Fruit fly (Drosophila melanogaster) whole organism, embryonic: ENCODE data around the gene chrb.
A peak's percentile ranks its signal among the peaks of the same experiment; 100 is the strongest.

Experiments used
- ATbp ChIP-seq: fragments of 200-800 bp; sonication (Bioruptor generic); optimal IDR thresholded peaks from 2 replicates; lab custom pipeline; 2017; ENCODE audit warnings: missing biosample characterization, mild to moderate bottlenecking, missing genetic modification characterization, missing genetic modification reagents
- CG10274 ChIP-seq: fragments of 200-800 bp; sonication (Bioruptor generic); optimal IDR thresholded peaks from 3 replicates; lab custom pipeline; 2017; ENCODE audit warnings: missing biosample characterization, mild to moderate bottlenecking, missing genetic modification characterization
- CG10366 ChIP-seq: fragments of 200-800 bp; sonication (Bioruptor generic); IDR thresholded peaks from 2 replicates; pipeline ENCODE4 v1.3.6; 2022; ENCODE audit warnings: missing biosample characterization, missing genetic modification characterization
- CG10431 ChIP-seq: fragments of 200-800 bp; sonication (Bioruptor generic); optimal IDR thresholded peaks from 3 replicates; lab custom pipeline; 2018; ENCODE audit warnings: missing biosample characterization, mild to moderate bottlenecking, missing genetic modification characterization
- CG10959 ChIP-seq: fragments of 200-800 bp; sonication (Bioruptor generic); IDR thresholded peaks from 2 replicates; pipeline ENCODE4 v1.3.6; 2022; ENCODE audit warnings: missing biosample characterization, missing genetic modification characterization
- CG15514 ChIP-seq: fragments of 200-800 bp; sonication (Bioruptor generic); optimal IDR thresholded peaks from 3 replicates; lab custom pipeline; 2017; ENCODE audit warnings: missing biosample characterization, missing genetic modification characterization, mild to moderate bottlenecking, moderate library complexity, missing genetic modification reagents
- CG1832 ChIP-seq: fragments of 200-800 bp; sonication (Bioruptor generic); optimal IDR thresholded peaks from 2 replicates; lab custom pipeline; 2017; ENCODE audit warnings: missing biosample characterization, mild to moderate bottlenecking, missing genetic modification characterization, inconsistent platforms
- CG2678 ChIP-seq: fragments of 200-800 bp; sonication (Bioruptor generic); optimal IDR thresholded peaks from 3 replicates; lab custom pipeline; 2019; ENCODE audit warnings: missing biosample characterization, mild to moderate bottlenecking, missing genetic modification characterization, moderate library complexity
- CG33213 ChIP-seq: fragments of 200-800 bp; sonication (Bioruptor generic); optimal IDR thresholded peaks from 3 replicates; lab custom pipeline; 2016; ENCODE audit warnings: missing biosample characterization, missing genetic modification characterization
- CG34224 ChIP-seq: fragments of 200-800 bp; sonication (Bioruptor generic); IDR thresholded peaks from 3 replicates; pipeline ENCODE4 v1.3.6; 2022; ENCODE audit warnings: missing biosample characterization, missing genetic modification characterization; ENCODE audit not compliant: partially characterized antibody
- CG34376 ChIP-seq: fragments of 200-800 bp; sonication (Bioruptor generic); optimal IDR thresholded peaks from 2 replicates; lab custom pipeline; 2018; ENCODE audit warnings: missing biosample characterization, mild to moderate bottlenecking, missing genetic modification characterization
- CG4282 ChIP-seq: fragments of 200-800 bp; sonication (Bioruptor generic); optimal IDR thresholded peaks from 2 replicates; lab custom pipeline; 2016; ENCODE audit warnings: missing biosample characterization, missing genetic modification characterization
- CG4404 ChIP-seq: fragments of 200-800 bp; sonication (Bioruptor generic); IDR thresholded peaks from 2 replicates; pipeline ENCODE4 v1.3.6; 2022; ENCODE audit warnings: missing biosample characterization, missing genetic modification characterization
- CG6175 ChIP-seq: fragments of 200-800 bp; sonication (Bioruptor generic); IDR thresholded peaks from 3 replicates; pipeline ENCODE4 v1.3.6; 2022; ENCODE audit warnings: missing biosample characterization, missing genetic modification characterization
- CG7271 ChIP-seq: fragments of 200-800 bp; sonication (Bioruptor generic); optimal IDR thresholded peaks from 2 replicates; lab custom pipeline; 2018; ENCODE audit warnings: missing biosample characterization, mild to moderate bottlenecking, missing genetic modification characterization, moderate library complexity
- CG7556 ChIP-seq: fragments of 200-800 bp; sonication (Bioruptor generic); optimal IDR thresholded peaks from 2 replicates; lab custom pipeline; 2017; ENCODE audit warnings: missing biosample characterization, mild to moderate bottlenecking, missing genetic modification characterization
- CG9817 ChIP-seq: fragments of 200-800 bp; sonication (Bioruptor generic); optimal IDR thresholded peaks from 2 replicates; lab custom pipeline; 2018; ENCODE audit warnings: missing biosample characterization, mild to moderate bottlenecking, missing genetic modification characterization, moderate library complexity
- CHES-1-like ChIP-seq: fragments of 200-800 bp; sonication (Bioruptor generic); optimal IDR thresholded peaks from 2 replicates; lab custom pipeline; 2016; ENCODE audit warnings: missing biosample characterization, missing genetic modification characterization
- CoRest ChIP-seq: fragments of 200-800 bp; sonication (Bioruptor generic); optimal IDR thresholded peaks from 3 replicates; lab custom pipeline; 2018; ENCODE audit warnings: missing biosample characterization, mild to moderate bottlenecking, missing genetic modification characterization, moderate library complexity
- Deaf1 ChIP-seq: fragments of 200-800 bp; optimal IDR thresholded peaks from 3 replicates; lab custom pipeline; 2019; ENCODE audit warnings: missing biosample characterization, mild to moderate bottlenecking, missing genetic modification characterization, moderate library complexity
- Dek ChIP-seq: fragments of 200-800 bp; sonication (Bioruptor generic); optimal IDR thresholded peaks from 3 replicates; lab custom pipeline; 2019; ENCODE audit warnings: missing biosample characterization, mild to moderate bottlenecking, missing genetic modification characterization, moderate library complexity
- Dip2 ChIP-seq: fragments of 200-800 bp; sonication (Bioruptor generic); IDR thresholded peaks from 2 replicates; pipeline ENCODE4 v1.3.6; 2022; ENCODE audit warnings: missing biosample characterization, missing genetic modification characterization
- Fer1 ChIP-seq: fragments of 200-800 bp; sonication (Bioruptor generic); optimal IDR thresholded peaks from 2 replicates; lab custom pipeline; 2017; ENCODE audit warnings: missing biosample characterization, mild to moderate bottlenecking, missing genetic modification characterization
- Gsc ChIP-seq: fragments of 200-800 bp; sonication (Bioruptor generic); IDR thresholded peaks from 2 replicates; pipeline ENCODE4 v1.3.6; 2022; ENCODE audit warnings: missing biosample characterization, missing genetic modification characterization
- H15 ChIP-seq: fragments of 200-800 bp; sonication (Bioruptor generic); IDR thresholded peaks from 3 replicates; pipeline ENCODE4 v1.3.6; 2022; ENCODE audit warnings: missing biosample characterization, missing genetic modification characterization
- HLH3B ChIP-seq: fragments of 200-800 bp; sonication (Bioruptor generic); IDR thresholded peaks from 2 replicates; pipeline ENCODE4 v1.3.6; 2022; ENCODE audit warnings: missing biosample characterization, missing genetic modification characterization
- HLH54F ChIP-seq: fragments of 200-800 bp; sonication (Bioruptor generic); optimal IDR thresholded peaks from 3 replicates; lab custom pipeline; 2016; ENCODE audit warnings: missing biosample characterization, missing genetic modification characterization
- MTF-1 ChIP-seq: fragments of 200-800 bp; sonication (Bioruptor generic); optimal IDR thresholded peaks from 2 replicates; lab custom pipeline; 2018; ENCODE audit warnings: missing biosample characterization, mild to moderate bottlenecking, missing genetic modification characterization, borderline replicate concordance
- NfI ChIP-seq: fragments of 200-800 bp; sonication (Bioruptor generic); optimal IDR thresholded peaks from 3 replicates; lab custom pipeline; 2018; ENCODE audit warnings: missing biosample characterization, mild to moderate bottlenecking, missing genetic modification characterization, moderate library complexity
- Rfx ChIP-seq: fragments of 200-800 bp; sonication (Bioruptor generic); IDR thresholded peaks from 2 replicates; pipeline ENCODE4 v1.3.6; 2022; ENCODE audit warnings: missing biosample characterization, missing genetic modification characterization
- Sin3A ChIP-seq: fragments of >200 bp; optimal IDR thresholded peaks from 2 replicates; lab custom pipeline; 2018
- Trl ChIP-seq, 3 experiments: fragments of >200 bp in 2 of 3; fragments of 200-800 bp in 1 of 3; sonication (Bioruptor generic) in 1 of 3; optimal IDR thresholded peaks; 2 replicates in 1 of 3; 3 replicates in 2 of 3; lab custom pipeline; 2016 to 2017; ENCODE audit warnings: missing biosample characterization in 1 of 3, missing genetic modification characterization in 1 of 3
- Xrp1 ChIP-seq: fragments of 200-800 bp; sonication (Bioruptor generic); IDR thresholded peaks from 2 replicates; pipeline ENCODE4 v1.3.6; 2022; ENCODE audit warnings: missing biosample characterization, missing genetic modification characterization
- cas ChIP-seq: fragments of 200-800 bp; sonication (Bioruptor generic); IDR thresholded peaks from 2 replicates; pipeline ENCODE4 v1.3.6; 2022; ENCODE audit warnings: missing biosample characterization, missing genetic modification characterization
- dati ChIP-seq: fragments of 200-800 bp; sonication (Bioruptor generic); IDR thresholded peaks from 2 replicates; pipeline ENCODE4 v1.3.6; 2022; ENCODE audit warnings: missing biosample characterization, missing genetic modification characterization
- en ChIP-seq: fragments of 200-800 bp; sonication (Bioruptor generic); optimal IDR thresholded peaks from 2 replicates; lab custom pipeline; 2016; ENCODE audit warnings: missing biosample characterization, missing genetic modification characterization
- ftz-f1 ChIP-seq: fragments of 200-800 bp; sonication (Bioruptor generic); optimal IDR thresholded peaks from 2 replicates; lab custom pipeline; 2016; ENCODE audit warnings: missing biosample characterization, missing genetic modification characterization
- hbn ChIP-seq: fragments of 200-800 bp; sonication (Bioruptor generic); IDR thresholded peaks from 2 replicates; pipeline ENCODE4 v1.3.6; 2022; ENCODE audit warnings: missing biosample characterization, missing genetic modification characterization; ENCODE audit not compliant: partially characterized antibody
- klu ChIP-seq: fragments of 200-800 bp; sonication (Bioruptor generic); IDR thresholded peaks from 2 replicates; pipeline ENCODE4 v1.3.6; 2022; ENCODE audit warnings: missing biosample characterization, missing genetic modification characterization
- lmd ChIP-seq: fragments of 200-800 bp; sonication (Bioruptor generic); IDR thresholded peaks from 2 replicates; pipeline ENCODE4 v1.3.6; 2022; ENCODE audit warnings: missing biosample characterization, missing genetic modification characterization
- lov ChIP-seq, 2 experiments: fragments of 200-800 bp in 1 of 2; fragments of >200 bp in 1 of 2; sonication (Bioruptor generic) in 1 of 2; IDR thresholded peaks in 1 of 2; optimal IDR thresholded peaks in 1 of 2; 2 replicates in 1 of 2; 3 replicates in 1 of 2; pipeline versions ENCODE4 v1.3.6 to Lab custom; 2017 to 2022; ENCODE audit warnings: missing biosample characterization in 1 of 2, missing genetic modification characterization in 1 of 2
- phol ChIP-seq: fragments of 200-800 bp; sonication (Bioruptor generic); optimal IDR thresholded peaks from 3 replicates; lab custom pipeline; 2018; ENCODE audit warnings: missing biosample characterization, mild to moderate bottlenecking, missing genetic modification characterization, moderate library complexity
- tap ChIP-seq: fragments of 200-800 bp; optimal IDR thresholded peaks from 3 replicates; lab custom pipeline; 2019; ENCODE audit warnings: missing biosample characterization, mild to moderate bottlenecking, missing genetic modification characterization, moderate library complexity
- tin ChIP-seq: fragments of 200-800 bp; sonication (Bioruptor generic); optimal IDR thresholded peaks from 3 replicates; lab custom pipeline; 2016; ENCODE audit warnings: missing biosample characterization, missing genetic modification characterization
- ttk ChIP-seq: fragments of 200-800 bp; sonication (Bioruptor generic); IDR thresholded peaks from 2 replicates; pipeline ENCODE4 v2.1.2; 2022; ENCODE audit warnings: missing biosample characterization, missing genetic modification characterization
- unc-4 ChIP-seq: fragments of 200-800 bp; sonication (Bioruptor generic); IDR thresholded peaks from 2 replicates; pipeline ENCODE4 v1.3.6; 2022; ENCODE audit warnings: missing biosample characterization, missing genetic modification characterization; ENCODE audit not compliant: partially characterized antibody

chrb gene

dm6 chr3L:11533704-11534319, 46.5 kb downstream of the chrb start (continued):
- TF ChIP-seq Fer1 (GFP tag; lab: Kevin White, UChicago) (peak; percentile 47), lmd (GFP tag; lab: Robert Waterston, UW) (peak; percentile 56; the same call in 1 of the 2 replicates), NfI (GFP tag; lab: Kevin White, UChicago) (peak; percentile 32), Rfx (GFP tag; lab: Robert Waterston, UW) (peak; percentile 74; the same call in 1 of the 2 replicates), Dek (tag; lab: Kevin White, UChicago) (no peak), hbn (no peak), phol (tag; lab: Kevin White, UChicago) (peak; percentile 19), tap (tag; lab: Kevin White, UChicago) (peak; percentile 3), Sin3A (lab: Kevin White, UChicago) (no peak), CG7556 (GFP tag; lab: Kevin White, UChicago) (peak; percentile 68), CG4282 (GFP tag; lab: Kevin White, UChicago) (no peak), CG2678 (tag; lab: Kevin White, UChicago) (peak; percentile 77), Trl (optimal IDR thresholded peaks at IDR 0.05; lab: Kevin White, UChicago) (no peak), Trl (GFP tag; optimal IDR thresholded peaks at IDR 0.05; lab: Kevin White, UChicago) (peak; percentile 38), H15 (GFP tag; lab: Robert Waterston, UW) (0 out of 3 replicates have a peak, but pooled peaks have one; percentile 5), CG34376 (GFP tag; lab: Kevin White, UChicago) (peak; percentile 78), CG34224 (0 out of 3 replicates have a peak, but pooled peaks have one; percentile 14), cas (GFP tag; lab: Robert Waterston, UW) (no peak), Deaf1 (tag; lab: Kevin White, UChicago) (no peak), CG15514 (GFP tag; lab: Kevin White, UChicago) (peak; percentile 14), CG7271 (tag; lab: Kevin White, UChicago) (no peak), CG10959 (GFP tag; lab: Robert Waterston, UW) (no peak), Xrp1 (GFP tag; lab: Robert Waterston, UW) (peak; percentile 27; the same call in 1 of the 2 replicates), HLH3B (peak; percentile 40; the same call in 1 of the 2 replicates), CG9817 (tag; lab: Kevin White, UChicago) (peak; percentile 34), ATbp (GFP tag; lab: Kevin White, UChicago) (no peak), HLH54F (GFP tag; lab: Kevin White, UChicago) (peak; percentile 9)

DNA sequence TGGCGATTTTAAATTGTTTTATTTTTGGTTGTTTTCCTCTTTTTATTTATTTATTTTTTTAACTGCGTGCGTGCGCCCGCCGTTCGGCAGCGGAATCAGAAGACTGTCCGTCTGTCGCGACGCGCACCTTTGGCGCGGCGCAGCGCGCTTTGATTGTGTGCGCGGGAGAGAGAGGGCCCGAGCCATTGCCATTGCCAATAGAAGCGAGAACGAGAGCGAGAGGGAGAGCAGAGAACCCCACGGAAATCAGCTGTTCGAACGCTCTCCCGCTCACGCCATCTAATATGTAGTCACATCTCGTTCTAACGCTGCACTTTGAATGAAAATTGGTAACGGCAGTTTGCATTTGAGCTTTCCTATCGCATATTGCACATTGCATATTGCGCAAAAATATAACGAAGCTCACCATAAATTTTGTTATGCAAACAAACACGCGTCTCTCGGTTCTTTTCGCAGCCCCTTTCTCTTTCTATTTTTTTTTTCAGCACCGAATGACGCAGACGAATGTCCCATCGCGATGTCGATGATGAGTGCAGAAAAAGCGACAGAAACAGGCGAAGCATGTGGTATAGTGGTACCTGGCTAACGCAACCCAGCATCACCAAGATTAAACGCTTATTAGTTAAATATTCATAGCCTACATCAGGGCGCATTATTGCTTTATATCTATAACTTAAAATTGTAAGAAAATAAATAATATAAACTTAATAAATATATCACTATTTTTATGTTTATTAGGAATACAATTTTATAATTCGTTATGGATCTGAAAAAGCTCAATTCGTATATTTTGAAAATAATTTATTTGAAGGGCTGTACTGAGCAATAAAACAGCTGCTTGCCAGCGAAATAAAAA, 47.3 kb downstream of the chrb start:
- TF ChIP-seq MTF-1, result peak; percentile 40
- TF ChIP-seq ftz-f1, result peak; percentile 53
- TF ChIP-seq CG1832 (GFP tag; lab: Kevin White, UChicago), result peak; percentile 83
- TF ChIP-seq tin (GFP tag; lab: Kevin White, UChicago), result no peak
- TF ChIP-seq CG10274 (GFP tag; lab: Kevin White, UChicago), result no peak
- TF ChIP-seq lov (optimal IDR thresholded peaks at IDR 0.05; lab: Kevin White, UChicago), result no peak
- TF ChIP-seq lov (GFP tag; IDR thresholded peaks at IDR 0.05; lab: Robert Waterston, UW), result no peak
- peak; percentile 27; the same call in 1 of the 2 replicates for TF ChIP-seq unc-4 (GFP tag; lab: Robert Waterston, UW)
- no peak for TF ChIP-seq CHES-1-like (GFP tag; lab: Kevin White, UChicago)
- no peak for TF ChIP-seq dati
- no peak for TF ChIP-seq CG10431 (GFP tag; lab: Kevin White, UChicago)
- no peak for TF ChIP-seq en (GFP tag; lab: Kevin White, UChicago)
- no peak for TF ChIP-seq ttk (GFP tag; lab: Robert Waterston, UW)
- TF ChIP-seq CG6175 (GFP tag; lab: Robert Waterston, UW), result no peak
- TF ChIP-seq klu (GFP tag; lab: Robert Waterston, UW), result no peak
- TF ChIP-seq tap (tag; lab: Kevin White, UChicago), result no peak
- no peak for TF ChIP-seq Dip2
- TF ChIP-seq CG34224, result peak; percentile 54; the same call in 2 of the 3 replicates
- TF ChIP-seq CG4404 (GFP tag; lab: Robert Waterston, UW), result no peak
- TF ChIP-seq CoRest, result peak; percentile 54
- TF ChIP-seq Gsc, result no peak
- TF ChIP-seq CG33213 (GFP tag; lab: Kevin White, UChicago), result no peak
- no peak for TF ChIP-seq CG10366 (GFP tag; lab: Robert Waterston, UW)
- TF ChIP-seq CG9817 (tag; lab: Kevin White, UChicago), result no peak
